Fruit fly (Drosophila melanogaster): Measurements from ENCODE around the gene CG6607.

DNA sequence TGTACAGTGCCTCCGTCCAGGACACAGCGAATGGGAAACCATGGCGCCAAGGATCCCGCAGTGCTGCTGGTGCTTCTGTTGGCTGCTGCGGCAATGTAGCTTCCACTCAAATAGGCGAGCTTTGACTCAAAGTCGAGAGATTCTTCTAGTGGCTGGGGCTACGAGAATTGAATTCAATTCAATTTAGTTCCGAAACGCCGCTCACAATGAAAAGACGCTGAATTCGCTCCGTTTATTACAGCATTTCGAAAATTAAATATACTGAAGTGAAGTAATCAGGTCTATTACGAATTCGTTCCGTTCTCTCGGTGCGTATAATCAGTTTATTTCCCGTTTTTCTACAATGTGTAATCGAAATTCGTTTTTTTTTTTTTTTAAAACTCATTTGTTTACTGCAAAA, 21.0 kb downstream of the CG6607 start:
- TF ChIP-seq CTCF (optimal IDR thresholded peaks at IDR 0.05) = no peak
- no peak for TF ChIP-seq CG8478 (optimal IDR thresholded peaks at IDR 0.05)

All from S2 (cell line).